Fruit fly (Drosophila melanogaster) whole organism, pupa: ENCODE data around the gene CG42359.

Experiments used
- CG12605 ChIP-seq: fragments of 200-800 bp; sonication (Bioruptor generic); IDR thresholded peaks from 2 replicates; pipeline ENCODE4 v1.3.6; 2022; ENCODE audit warnings: missing biosample characterization, missing genetic modification characterization
- CG15710 ChIP-seq: fragments of 200-800 bp; sonication (Bioruptor generic); optimal IDR thresholded peaks from 2 replicates; lab custom pipeline; 2018; ENCODE audit warnings: missing biosample characterization, mild to moderate bottlenecking, missing genetic modification characterization, moderate library complexity
- CG34367 ChIP-seq: fragments of 200-800 bp; sonication (Bioruptor generic); optimal IDR thresholded peaks from 2 replicates; lab custom pipeline; 2018; ENCODE audit warnings: missing biosample characterization, mild to moderate bottlenecking, missing genetic modification characterization
- CG9948 ChIP-seq: fragments of 200-800 bp; sonication (Bioruptor generic); optimal IDR thresholded peaks from 2 replicates; lab custom pipeline; 2018; ENCODE audit warnings: missing biosample characterization, mild to moderate bottlenecking, missing genetic modification characterization, moderate library complexity
- D1 ChIP-seq: fragments of 200-800 bp; sonication (Bioruptor generic); optimal IDR thresholded peaks from 2 replicates; lab custom pipeline; 2018; ENCODE audit warnings: missing biosample characterization, mild to moderate bottlenecking, missing genetic modification characterization, moderate library complexity
- EcR ChIP-seq: fragments of 200-800 bp; sonication (Bioruptor generic); optimal IDR thresholded peaks from 3 replicates; lab custom pipeline; 2019; ENCODE audit warnings: missing biosample characterization, missing genetic modification characterization, mild to moderate bottlenecking, moderate library complexity, missing genetic modification reagents
- Pif1B ChIP-seq: fragments of 200-800 bp; sonication (Bioruptor generic); optimal IDR thresholded peaks from 3 replicates; lab custom pipeline; 2016; ENCODE audit warnings: missing biosample characterization, missing genetic modification characterization
- Snoo ChIP-seq: fragments of 200-800 bp; sonication (Bioruptor generic); optimal IDR thresholded peaks from 3 replicates; lab custom pipeline; 2017; ENCODE audit warnings: missing biosample characterization, mild to moderate bottlenecking, missing genetic modification characterization, inconsistent platforms
- fd96Ca ChIP-seq: fragments of 200-800 bp; sonication (Bioruptor generic); IDR thresholded peaks from 3 replicates; pipeline ENCODE4 v1.3.6; 2022; ENCODE audit warnings: missing biosample characterization, missing genetic modification characterization
- rn ChIP-seq: fragments of 200-800 bp; sonication (Bioruptor generic); IDR thresholded peaks from 2 replicates; pipeline ENCODE4 v1.3.6; 2022; ENCODE audit warnings: missing biosample characterization, missing genetic modification characterization

DNA sequence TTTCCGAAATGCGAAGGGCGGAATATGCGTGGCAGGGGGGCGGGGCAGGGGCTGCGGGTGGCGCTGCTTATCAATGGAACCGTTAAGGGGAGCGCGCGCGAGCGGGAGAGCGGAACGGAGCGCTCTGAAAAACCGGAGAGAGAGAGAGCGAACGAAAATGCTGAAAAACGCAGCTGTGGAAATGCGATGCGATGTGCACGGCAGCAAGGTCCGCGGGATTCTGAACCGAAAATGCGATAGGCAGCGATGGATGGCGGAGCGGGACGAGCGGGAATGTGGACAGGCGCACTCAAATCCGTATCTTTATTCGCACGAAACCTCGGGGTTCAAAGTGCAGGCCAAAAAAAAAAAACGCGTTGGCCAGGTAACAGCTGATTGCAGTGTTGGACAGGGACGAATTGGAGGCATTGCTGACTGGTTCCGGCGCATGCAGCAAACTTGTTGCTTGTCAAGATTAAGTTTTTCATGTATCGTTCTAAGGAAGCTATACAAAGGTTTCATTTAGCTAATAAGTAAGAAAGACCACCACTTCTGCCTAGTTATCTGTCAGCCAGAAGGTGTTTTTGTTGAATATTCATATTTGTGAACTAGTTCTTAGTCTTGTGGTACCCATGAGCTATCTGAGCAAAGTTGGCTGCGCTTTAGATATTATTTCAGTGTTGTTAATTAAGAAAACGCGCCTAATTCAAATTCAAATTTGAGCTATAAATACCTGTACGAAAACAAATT is 14.4 kb downstream of the CG42359 start, which contains the start of gene Ppcs:
- TF ChIP-seq CG9948 (tag; lab: Kevin White, UChicago) (peak; percentile 37), CG34367 (tag; lab: Kevin White, UChicago) (peak; percentile 40), CG12605 (GFP tag; lab: Robert Waterston, UW) (peak; percentile 89), rn (GFP tag; lab: Robert Waterston, UW) (no peak), Snoo (tag; lab: Kevin White, UChicago) (peak; percentile 77), EcR (GFP tag; lab: Kevin White, UChicago) (peak; percentile 27), CG15710 (tag; lab: Kevin White, UChicago) (peak; percentile 48), Pif1B (GFP tag; lab: Kevin White, UChicago) (peak; percentile 84), fd96Ca (GFP tag; lab: Robert Waterston, UW) (peak; percentile 74), D1 (tag; lab: Kevin White, UChicago) (no peak)
